Worm (Caenorhabditis elegans): Measurements from ENCODE around the gene F10E9.5.
A peak's percentile ranks its signal among the peaks of the same experiment; 100 is the strongest.

The F10E9.5 gene

ce11 chrIII:8278801-8279200, 28.6 kb upstream of the F10E9.5 start, which contains the start of gene mig-10:
Gene mig-10, plus strand, starts transcription at chrIII:8279101.
- no peak for TF ChIP-seq ceh-16 (tag; optimal IDR thresholded peaks at IDR 0.05)
- no peak for TF ChIP-seq unc-62 (GFP tag; optimal IDR thresholded peaks at IDR 0.05)
- TF ChIP-seq fos-1 (tag; optimal IDR thresholded peaks at IDR 0.05), result no peak
- TF ChIP-seq ztf-11 (tag; optimal IDR thresholded peaks at IDR 0.05), result no peak
- TF ChIP-seq ceh-82 (tag; optimal IDR thresholded peaks at IDR 0.05), result no peak
- TF ChIP-seq ceh-9 (tag; optimal IDR thresholded peaks at IDR 0.05), result no peak
- TF ChIP-seq mml-1 (tag; optimal IDR thresholded peaks at IDR 0.05), result no peak
- TF ChIP-seq tbx-2 (tag; optimal IDR thresholded peaks at IDR 0.05), result no peak
- no peak for TF ChIP-seq fkh-2 (tag; optimal IDR thresholded peaks at IDR 0.05)
- no peak for TF ChIP-seq nhr-11 (tag; optimal IDR thresholded peaks at IDR 0.05)
- no peak for TF ChIP-seq nhr-77 (tag; optimal IDR thresholded peaks at IDR 0.05)

DNA sequence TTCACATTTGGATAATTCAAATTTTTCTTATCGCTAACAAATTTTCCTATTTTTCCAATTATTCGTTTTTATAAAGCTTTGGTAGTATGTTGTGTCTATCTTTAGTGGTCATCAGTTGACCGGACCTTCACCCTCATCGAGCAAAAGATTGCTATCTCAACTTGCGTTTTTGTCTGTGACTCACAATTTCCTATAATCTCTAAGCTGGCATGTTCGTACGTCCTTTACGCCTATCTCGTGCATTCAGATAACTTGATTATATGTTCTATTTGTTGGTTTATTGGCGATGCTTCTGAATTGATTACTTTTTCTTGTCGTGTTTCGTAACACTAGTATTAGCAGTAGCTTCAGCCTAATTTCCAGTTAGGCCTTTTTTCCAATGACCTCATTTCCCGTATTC, 27.8 kb upstream of the F10E9.5 start:
- TF ChIP-seq elt-1 (tag; optimal IDR thresholded peaks at IDR 0.05) (peak; percentile 20), nhr-25 (tag; optimal IDR thresholded peaks at IDR 0.05) (no peak)

ce11 chrIII:8280352-8280751, 27.0 kb upstream of the F10E9.5 start:
- TF ChIP-seq egl-5 (tag; optimal IDR thresholded peaks at IDR 0.05) (no peak), nhr-28 (tag; optimal IDR thresholded peaks at IDR 0.05) (no peak), snpc-4 (tag; optimal IDR thresholded peaks at IDR 0.05) (no peak), daf-12 (tag; optimal IDR thresholded peaks at IDR 0.05) (no peak), nhr-23 (tag; optimal IDR thresholded peaks at IDR 0.05) (no peak), jun-1 (tag; optimal IDR thresholded peaks at IDR 0.05) (no peak), lin-15B (tag; optimal IDR thresholded peaks at IDR 0.05) (no peak), mml-1 (tag; optimal IDR thresholded peaks at IDR 0.05) (no peak), nhr-77 (tag; optimal IDR thresholded peaks at IDR 0.05) (no peak), ZK546.5 (tag; optimal IDR thresholded peaks at IDR 0.05) (no peak), ceh-28 (tag; optimal IDR thresholded peaks at IDR 0.05) (no peak), sea-2 (GFP tag; optimal IDR thresholded peaks at IDR 0.05) (no peak), elt-1 (tag; optimal IDR thresholded peaks at IDR 0.05) (no peak), unc-39 (tag; optimal IDR thresholded peaks at IDR 0.05) (no peak), ceh-9 (tag; optimal IDR thresholded peaks at IDR 0.05) (no peak), tbx-2 (tag; optimal IDR thresholded peaks at IDR 0.05) (no peak), eor-1 (tag; optimal IDR thresholded peaks at IDR 0.05) (no peak)

DNA sequence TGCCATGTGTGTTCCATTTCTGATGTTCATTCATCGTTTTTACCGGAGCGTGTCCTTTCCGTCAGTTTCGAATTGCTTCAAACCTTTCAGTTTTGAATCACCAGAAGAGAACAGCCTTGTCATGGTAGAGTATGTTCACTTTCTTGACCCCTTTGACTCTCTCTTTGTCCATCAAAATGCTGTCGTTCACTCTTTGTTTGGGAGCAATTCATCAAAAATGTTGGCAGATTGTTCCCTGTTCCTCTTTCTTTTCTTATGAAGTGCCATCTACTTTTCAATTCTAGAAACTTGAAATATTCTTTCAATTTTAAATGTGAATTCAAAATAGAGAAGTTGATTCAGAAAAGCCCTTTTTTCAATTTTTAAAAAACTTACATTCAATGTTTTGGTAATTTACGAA, 26.1 kb upstream of the F10E9.5 start:
- TF ChIP-seq lin-15B (tag; optimal IDR thresholded peaks at IDR 0.05) (no peak), nhr-77 (tag; optimal IDR thresholded peaks at IDR 0.05) (no peak), nhr-237 (tag; optimal IDR thresholded peaks at IDR 0.05) (no peak), ZK546.5 (tag; optimal IDR thresholded peaks at IDR 0.05) (no peak), pqm-1 (tag; optimal IDR thresholded peaks at IDR 0.05) (no peak), daf-12 (tag; optimal IDR thresholded peaks at IDR 0.05) (no peak), ama-1 (optimal IDR thresholded peaks at IDR 0.05) (no peak), elt-2 (tag; optimal IDR thresholded peaks at IDR 0.05) (no peak), unc-39 (tag; optimal IDR thresholded peaks at IDR 0.05) (no peak), hmg-11 (tag; optimal IDR thresholded peaks at IDR 0.05) (no peak), nhr-43 (tag; optimal IDR thresholded peaks at IDR 0.05; ENCODE audit: poor library complexity, severe bottlenecking) (no peak), snpc-4 (tag; optimal IDR thresholded peaks at IDR 0.05) (no peak), nhr-76 (tag; optimal IDR thresholded peaks at IDR 0.05) (no peak), ceh-16 (tag; optimal IDR thresholded peaks at IDR 0.05) (no peak), lin-39 (tag; optimal IDR thresholded peaks at IDR 0.05) (no peak), skn-1 (tag; optimal IDR thresholded peaks at IDR 0.05) (no peak), pha-4 (tag; optimal IDR thresholded peaks at IDR 0.05) (no peak), fkh-2 (tag; optimal IDR thresholded peaks at IDR 0.05) (no peak)

- TF ChIP-seq nhr-28 (tag; optimal IDR thresholded peaks at IDR 0.05) (no peak), nhr-77 (tag; optimal IDR thresholded peaks at IDR 0.05) (no peak), snpc-4 (tag; optimal IDR thresholded peaks at IDR 0.05) (no peak)
These were observed 23.9 kb upstream of the F10E9.5 start for ce11 chrIII:8283525-8283924.
